Worm (Caenorhabditis elegans) whole organism, late embryonic: ENCODE results near the gene F35B3.7.

Source experiments
- C38D4.7 ChIP-seq: fragments of 200-800 bp; sonication (Bioruptor generic); optimal IDR thresholded peaks from 2 replicates; lab custom pipeline; 2018; ENCODE audit warnings: mild to moderate bottlenecking, missing genetic modification characterization, moderate library complexity, missing compliant biosample characterization
- K02D7.2 ChIP-seq: sonication (generic microtip); optimal IDR thresholded peaks from 2 replicates; lab custom pipeline; 2017; ENCODE audit warnings: mild to moderate bottlenecking, missing genetic modification characterization, missing compliant biosample characterization
- Y22D7AL.16 ChIP-seq: sonication (generic microtip); optimal IDR thresholded peaks from 2 replicates; lab custom pipeline; 2016; ENCODE audit warnings: missing genetic modification characterization, missing compliant biosample characterization
- ahr-1 ChIP-seq: sonication (generic microtip); optimal IDR thresholded peaks from 2 replicates; lab custom pipeline; 2016; ENCODE audit warnings: missing genetic modification characterization, missing compliant biosample characterization
- ceh-14 ChIP-seq: sonication (generic microtip); optimal IDR thresholded peaks from 2 replicates; lab custom pipeline; 2016; ENCODE audit warnings: missing genotype, missing genetic modification characterization, missing compliant biosample characterization
- ceh-18 ChIP-seq: sonication (generic microtip); optimal IDR thresholded peaks from 2 replicates; lab custom pipeline; 2016; ENCODE audit warnings: missing genetic modification characterization, missing compliant biosample characterization
- ceh-22 ChIP-seq: sonication (generic microtip); optimal IDR thresholded peaks from 2 replicates; lab custom pipeline; 2017; ENCODE audit warnings: missing biosample characterization, missing genetic modification characterization
- ceh-30 ChIP-seq: fragments of 150-350 bp; optimal IDR thresholded peaks from 2 replicates; lab custom pipeline; 2014; ENCODE audit warnings: missing biosample characterization, missing genetic modification characterization
- ceh-34 ChIP-seq: sonication (generic microtip); optimal IDR thresholded peaks from 2 replicates; lab custom pipeline; 2016; ENCODE audit warnings: mild to moderate bottlenecking, missing genetic modification characterization, missing compliant biosample characterization
- ceh-45 ChIP-seq: fragments of 200-800 bp; sonication (Bioruptor generic); IDR thresholded peaks from 2 replicates; pipeline ENCODE4 v1.3.6; 2022; ENCODE audit warnings: missing genetic modification reagents, missing genetic modification characterization, missing compliant biosample characterization
- ceh-6 ChIP-seq: fragments of 200-800 bp; sonication (Bioruptor generic); optimal IDR thresholded peaks from 2 replicates; lab custom pipeline; 2018; ENCODE audit warnings: mild to moderate bottlenecking, missing genetic modification characterization, missing compliant biosample characterization
- ceh-9 ChIP-seq: sonication (generic microtip); optimal IDR thresholded peaks from 2 replicates; lab custom pipeline; 2016; ENCODE audit warnings: mild to moderate bottlenecking, missing genetic modification characterization, inconsistent platforms, missing compliant biosample characterization
- che-1 ChIP-seq: sonication (generic microtip); optimal IDR thresholded peaks from 2 replicates; lab custom pipeline; 2016; ENCODE audit warnings: mild to moderate bottlenecking, missing genetic modification characterization, missing compliant biosample characterization
- dmd-4 ChIP-seq: sonication (generic microtip); optimal IDR thresholded peaks from 2 replicates; lab custom pipeline; 2016; ENCODE audit warnings: borderline replicate concordance, missing genetic modification characterization, missing compliant biosample characterization
- elt-4 ChIP-seq: sonication (generic microtip); optimal IDR thresholded peaks from 2 replicates; lab custom pipeline; 2016; ENCODE audit warnings: missing genetic modification characterization, missing compliant biosample characterization
- ets-4 ChIP-seq: sonication (generic microtip); optimal IDR thresholded peaks from 2 replicates; lab custom pipeline; 2016; ENCODE audit warnings: missing genetic modification characterization, missing compliant biosample characterization
- fax-1 ChIP-seq: sonication (generic microtip); optimal IDR thresholded peaks from 2 replicates; lab custom pipeline; 2016; ENCODE audit warnings: missing genotype, missing genetic modification characterization, missing compliant biosample characterization
- fkh-10 ChIP-seq: fragments of 150-350 bp; optimal IDR thresholded peaks from 2 replicates; lab custom pipeline; 2014; ENCODE audit warnings: missing biosample characterization, missing genetic modification reagents, missing genetic modification characterization
- hlh-13 ChIP-seq: fragments of 200-800 bp; sonication (Bioruptor generic); optimal IDR thresholded peaks from 2 replicates; lab custom pipeline; 2018; ENCODE audit warnings: mild to moderate bottlenecking, missing genetic modification characterization, missing compliant biosample characterization
- hlh-30 ChIP-seq: sonication (generic microtip); optimal IDR thresholded peaks from 2 replicates; lab custom pipeline; 2017; ENCODE audit warnings: antibody characterized with exemption, missing genetic modification characterization, missing compliant biosample characterization; ENCODE audit not compliant: insufficient read depth
- hlh-6 ChIP-seq: sonication (generic microtip); optimal IDR thresholded peaks from 2 replicates; lab custom pipeline; 2016; ENCODE audit warnings: missing genotype, missing genetic modification characterization, missing compliant biosample characterization
- hlh-8 ChIP-seq: sonication (generic microtip); optimal IDR thresholded peaks from 2 replicates; lab custom pipeline; 2016; ENCODE audit warnings: missing genotype, missing genetic modification characterization, missing compliant biosample characterization
- lin-11 ChIP-seq: fragments of 200-800 bp; sonication (Bioruptor generic); optimal IDR thresholded peaks from 2 replicates; lab custom pipeline; 2018; ENCODE audit warnings: mild to moderate bottlenecking, missing genetic modification characterization, missing compliant biosample characterization
- madf-2 ChIP-seq: sonication (generic microtip); optimal IDR thresholded peaks from 2 replicates; lab custom pipeline; 2017; ENCODE audit warnings: missing genetic modification characterization, missing compliant biosample characterization
- mec-3 ChIP-seq: sonication (generic microtip); optimal IDR thresholded peaks from 2 replicates; lab custom pipeline; 2016; ENCODE audit warnings: borderline replicate concordance, missing genetic modification characterization, missing compliant biosample characterization
- nfya-1 ChIP-seq: sonication (generic microtip); optimal IDR thresholded peaks from 2 replicates; lab custom pipeline; 2017; ENCODE audit warnings: missing genetic modification characterization, mild to moderate bottlenecking, missing compliant biosample characterization, antibody characterized with exemption, moderate library complexity
- nhr-232 ChIP-seq: sonication (generic microtip); optimal IDR thresholded peaks from 2 replicates; lab custom pipeline; 2016; ENCODE audit warnings: missing genetic modification characterization, missing compliant biosample characterization
- odd-2 ChIP-seq: sonication (generic microtip); optimal IDR thresholded peaks from 2 replicates; lab custom pipeline; 2017; ENCODE audit warnings: antibody characterized with exemption, mild to moderate bottlenecking, missing genetic modification characterization, missing compliant biosample characterization
- pat-9 ChIP-seq: fragments of 200-800 bp; sonication (Bioruptor generic); optimal IDR thresholded peaks from 2 replicates; lab custom pipeline; 2018; ENCODE audit warnings: mild to moderate bottlenecking, missing genetic modification characterization, moderate library complexity, missing compliant biosample characterization
- pax-1 ChIP-seq: fragments of 150-350 bp; optimal IDR thresholded peaks from 2 replicates; lab custom pipeline; 2014; ENCODE audit warnings: missing biosample characterization, missing genetic modification characterization
- pha-2 ChIP-seq: sonication (generic microtip); optimal IDR thresholded peaks from 2 replicates; lab custom pipeline; 2017; ENCODE audit warnings: mild to moderate bottlenecking, missing genetic modification characterization, missing compliant biosample characterization
- pha-4 ChIP-seq: fragments of 150-350 bp; optimal IDR thresholded peaks from 2 replicates; lab custom pipeline; 2018; ENCODE audit warnings: missing biosample characterization, missing genetic modification reagents, missing genetic modification characterization
- pqm-1 ChIP-seq: sonication (generic microtip); optimal IDR thresholded peaks from 2 replicates; lab custom pipeline; 2016; ENCODE audit warnings: missing genetic modification characterization, missing compliant biosample characterization
- ref-2 ChIP-seq: sonication (generic microtip); optimal IDR thresholded peaks from 2 replicates; lab custom pipeline; 2016; ENCODE audit warnings: missing genetic modification characterization, missing compliant biosample characterization
- sox-2 ChIP-seq: fragments of 200-800 bp; sonication (Bioruptor generic); IDR thresholded peaks from 2 replicates; pipeline ENCODE4 v1.3.6; 2022; ENCODE audit warnings: missing genetic modification reagents, missing genetic modification characterization, missing compliant biosample characterization
- tbx-2 ChIP-seq: sonication (generic microtip); optimal IDR thresholded peaks from 2 replicates; lab custom pipeline; 2016; ENCODE audit warnings: missing genetic modification characterization, missing compliant biosample characterization
- ttx-3 ChIP-seq: sonication (generic microtip); optimal IDR thresholded peaks from 2 replicates; lab custom pipeline; 2016; ENCODE audit warnings: missing genetic modification reagents, missing genetic modification characterization, missing compliant biosample characterization
- unc-3 ChIP-seq, 2 experiments: fragments of 200-800 bp in 1 of 2; sonication (Bioruptor generic) in 1 of 2; sonication (generic microtip) in 1 of 2; conservative IDR thresholded peaks in 1 of 2; optimal IDR thresholded peaks in 1 of 2; 2 replicates each; pipeline versions ENCODE4 v1.3.6 to Lab custom; 2016 to 2022; ENCODE audit warnings: missing compliant biosample characterization in 2 of 2, missing genetic modification characterization in 2 of 2, missing genetic modification reagents in 1 of 2
- unc-86 ChIP-seq: sonication (generic microtip); optimal IDR thresholded peaks from 2 replicates; lab custom pipeline; 2016; ENCODE audit warnings: missing genetic modification characterization, missing compliant biosample characterization
- zip-5 ChIP-seq: sonication (generic microtip); optimal IDR thresholded peaks from 2 replicates; lab custom pipeline; 2016; ENCODE audit warnings: missing genetic modification characterization, missing compliant biosample characterization

The F35B3.7 gene

ce11 chrX:17030169-17030914, 12.5 kb downstream of the F35B3.7 start, which contains the start of gene ptrn-1 (continued):
- TF ChIP-seq C38D4.7 (peak; percentile 10), nfya-1 (tag; lab: Kevin White, UChicago) (peak; percentile 72), ceh-9 (tag; lab: Kevin White, UChicago) (no peak), unc-86 (tag; lab: Kevin White, UChicago) (peak; percentile 37), Y22D7AL.16 (no peak), pat-9 (tag; lab: Kevin White, UChicago) (peak; percentile 50), hlh-30 (tag; lab: Kevin White, UChicago) (peak; percentile 73), sox-2 (GFP tag; lab: Robert Waterston, UW) (no peak), pax-1 (no peak), che-1 (peak; percentile 47), pha-4 (tag; lab: Kevin White, UChicago) (no peak), hlh-8 (no peak), ttx-3 (tag; lab: Kevin White, UChicago) (peak; percentile 30), hlh-6 (tag; lab: Kevin White, UChicago) (no peak), madf-2 (no peak), ahr-1 (no peak), ceh-6 (GFP tag; lab: Kevin White, UChicago) (peak; percentile 30), ceh-34 (tag; lab: Kevin White, UChicago) (peak; percentile 64), pha-2 (tag; lab: Kevin White, UChicago) (peak; percentile 30), elt-4 (tag; lab: Kevin White, UChicago) (no peak), mec-3 (tag; lab: Kevin White, UChicago) (no peak), K02D7.2 (peak; percentile 21), ceh-22 (no peak), nhr-232 (no peak)
- TF ChIP-seq, all 69 proteins: peak for 36

ce11 chrX:17020858-17021257, 22.0 kb downstream of the F35B3.7 start, which contains the start of gene F35B3.4:
TSS of gene F35B3.4 (minus strand) at chrX:17020958.
- TF ChIP-seq ceh-45 = no peak
- TF ChIP-seq nfya-1 (tag; lab: Kevin White, UChicago) = no peak
- TF ChIP-seq hlh-13 = no peak
- TF ChIP-seq fax-1 = no peak
- TF ChIP-seq madf-2 = no peak

- TF ChIP-seq ceh-18 (no peak), unc-3 (GFP tag; conservative IDR thresholded peaks at IDR 0.05; lab: Robert Waterston, UW) (no peak), unc-3 (tag; optimal IDR thresholded peaks at IDR 0.05; lab: Kevin White, UChicago) (no peak), C38D4.7 (no peak)
Measured at ce11 chrX:17019098-17019497, 23.8 kb downstream of the F35B3.7 start.

- no peak for TF ChIP-seq pha-4 (tag; lab: Kevin White, UChicago)
- TF ChIP-seq ceh-14 (tag; lab: Kevin White, UChicago) = no peak
- TF ChIP-seq dmd-4 (tag; lab: Kevin White, UChicago) = no peak
- TF ChIP-seq lin-11 (tag; lab: Kevin White, UChicago) = no peak
- no peak for TF ChIP-seq pax-1
- TF ChIP-seq fax-1 = no peak
- no peak for TF ChIP-seq che-1
- no peak for TF ChIP-seq ceh-30 (tag; lab: Kevin White, UChicago)
- TF ChIP-seq pqm-1 (tag; lab: Kevin White, UChicago) = no peak
- TF ChIP-seq ets-4 (tag; lab: Kevin White, UChicago) = no peak
- no peak for TF ChIP-seq odd-2 (tag; lab: Kevin White, UChicago)
- no peak for TF ChIP-seq ref-2
- TF ChIP-seq fkh-10 (GFP tag; lab: Kevin White, UChicago) = no peak
- no peak for TF ChIP-seq ttx-3 (tag; lab: Kevin White, UChicago)
- no peak for TF ChIP-seq hlh-8
- no peak for TF ChIP-seq nhr-232
- TF ChIP-seq zip-5 (tag; lab: Kevin White, UChicago) = no peak
- TF ChIP-seq tbx-2 (tag; lab: Kevin White, UChicago) = no peak
Measured at ce11 chrX:17013162-17013561, 29.7 kb downstream of the F35B3.7 start, which contains the start of gene F35B3.3. TSS of gene F35B3.3 (plus strand) at chrX:17013462.
